Worm (Caenorhabditis elegans) whole organism, young adult: ENCODE data around the gene C49A9.10.

ENCODE experiments used
- ama-1 ChIP-seq, 3 experiments: fragments of 150-350 bp in 1 of 3; sonication (generic microtip) in 2 of 3; optimal IDR thresholded peaks; 2 replicates each; lab custom pipeline; 2014 to 2018; ENCODE audit warnings: missing biosample characterization in 2 of 3, missing genetic modification characterization in 2 of 3, missing genetic modification reagents in 2 of 3
- dpl-1 ChIP-seq: fragments of 150-350 bp; optimal IDR thresholded peaks from 2 replicates; lab custom pipeline; 2014; ENCODE audit warnings: missing biosample characterization, missing genetic modification reagents, missing genetic modification characterization
- egrh-3 ChIP-seq: fragments of 200-800 bp; sonication (Bioruptor generic); IDR thresholded peaks from 2 replicates; pipeline ENCODE4 v1.3.6; 2022; ENCODE audit warnings: missing genetic modification reagents, missing genetic modification characterization, missing compliant biosample characterization
- madf-6 ChIP-seq: fragments of 200-800 bp; sonication (Bioruptor generic); IDR thresholded peaks from 2 replicates; pipeline ENCODE4 v1.3.6; 2022; ENCODE audit warnings: missing genetic modification reagents, missing genetic modification characterization, missing compliant biosample characterization
- pha-4 ChIP-seq: fragments of 150-350 bp; sonication (generic microtip); optimal IDR thresholded peaks from 2 replicates; lab custom pipeline; 2014; ENCODE audit warnings: missing biosample characterization, missing genetic modification reagents, missing genetic modification characterization
- snpc-4 ChIP-seq, 5 experiments: fragments of 150-350 bp in 1 of 5; sonication (generic microtip) in 4 of 5; optimal IDR thresholded peaks; 2 replicates each; lab custom pipeline; 2014 to 2018; ENCODE audit warnings: missing genetic modification characterization in 5 of 5, missing biosample characterization in 3 of 5, antibody characterized with exemption in 2 of 5, mild to moderate bottlenecking in 2 of 5, missing compliant biosample characterization in 2 of 5, missing genotype in 2 of 5, moderate library complexity in 2 of 5, missing genetic modification reagents in 1 of 5
- somi-1 ChIP-seq: fragments of 200-800 bp; sonication (Bioruptor generic); optimal IDR thresholded peaks from 2 replicates; lab custom pipeline; 2018; ENCODE audit warnings: mild to moderate bottlenecking, missing genetic modification characterization, missing compliant biosample characterization
- tbx-9 ChIP-seq: sonication (generic microtip); optimal IDR thresholded peaks from 2 replicates; lab custom pipeline; 2016; ENCODE audit warnings: borderline replicate concordance, missing genetic modification characterization, inconsistent platforms, missing compliant biosample characterization

DNA sequence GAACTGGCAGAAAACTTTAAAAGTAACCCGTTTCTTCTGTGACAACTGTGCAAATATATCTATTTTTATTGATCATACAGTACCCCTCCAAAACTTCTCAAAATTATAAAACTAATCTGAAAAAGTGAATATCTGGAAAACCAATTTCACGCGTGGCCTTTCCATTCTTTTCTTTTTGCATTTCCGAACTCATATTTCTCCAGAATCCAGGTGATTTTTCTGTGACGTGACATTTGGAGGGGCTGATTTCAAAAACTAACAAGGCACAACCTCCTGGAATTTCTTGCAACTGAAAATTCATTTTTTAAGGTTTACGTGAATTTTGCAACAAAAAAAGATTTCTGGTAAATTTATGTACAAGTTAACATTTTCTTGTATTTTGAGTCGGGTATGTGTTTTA is 5.9 kb downstream of the C49A9.10 start:
- TF ChIP-seq egrh-3 (GFP tag; lab: Robert Waterston, UW) (no peak), madf-6 (GFP tag; lab: Robert Waterston, UW) (no peak), somi-1 (GFP tag; lab: Kevin White, UChicago) (no peak), snpc-4 (GFP tag; optimal IDR thresholded peaks at IDR 0.05; lab: Kevin White, UChicago) (no peak), snpc-4 (tag; optimal IDR thresholded peaks at IDR 0.05; lab: Kevin White, UChicago) (no peak), ama-1 (optimal IDR thresholded peaks at IDR 0.05; lab: Kevin White, UChicago) (no peak), ama-1 (GFP tag; optimal IDR thresholded peaks at IDR 0.05; lab: Kevin White, UChicago) (no peak), pha-4 (tag; lab: Kevin White, UChicago) (no peak), tbx-9 (tag; lab: Kevin White, UChicago) (no peak), dpl-1 (GFP tag; lab: Kevin White, UChicago) (no peak)
